Fruit fly (Drosophila melanogaster) whole organism, prepupa: ENCODE data around the gene Lst8.

Source experiments
- Blimp-1 ChIP-seq: fragments of 200-800 bp; sonication (Bioruptor generic); optimal IDR thresholded peaks from 3 replicates; lab custom pipeline; 2017; ENCODE audit warnings: missing biosample characterization, missing genetic modification characterization, mild to moderate bottlenecking, moderate library complexity, missing genetic modification reagents
- CG10631 ChIP-seq: fragments of 200-800 bp; sonication (Bioruptor generic); optimal IDR thresholded peaks from 2 replicates; lab custom pipeline; 2016; ENCODE audit warnings: missing biosample characterization, missing genetic modification characterization
- CG11762 ChIP-seq: fragments of 200-800 bp; sonication (Bioruptor generic); optimal IDR thresholded peaks from 3 replicates; lab custom pipeline; 2016; ENCODE audit warnings: missing biosample characterization, missing genetic modification characterization; ENCODE audit not compliant: insufficient read depth
- CG11902 ChIP-seq: fragments of 200-800 bp; sonication (Bioruptor generic); optimal IDR thresholded peaks from 3 replicates; lab custom pipeline; 2016; ENCODE audit warnings: missing biosample characterization, missing genetic modification characterization
- CG15336 ChIP-seq: fragments of 200-800 bp; sonication (Bioruptor generic); IDR thresholded peaks from 2 replicates; pipeline ENCODE4 v1.3.6; 2022; ENCODE audit warnings: missing biosample characterization, missing genetic modification characterization
- CG1621 ChIP-seq: fragments of 200-800 bp; sonication (Bioruptor generic); optimal IDR thresholded peaks from 3 replicates; lab custom pipeline; 2018; ENCODE audit warnings: missing biosample characterization, mild to moderate bottlenecking, missing genetic modification characterization
- CG16779 ChIP-seq: fragments of 200-800 bp; sonication (Bioruptor generic); optimal IDR thresholded peaks from 3 replicates; lab custom pipeline; 2017; ENCODE audit warnings: missing biosample characterization, mild to moderate bottlenecking, missing genetic modification characterization
- CG3032 ChIP-seq: fragments of 200-800 bp; optimal IDR thresholded peaks from 2 replicates; lab custom pipeline; 2019; ENCODE audit warnings: missing biosample characterization, mild to moderate bottlenecking, missing genetic modification characterization, moderate library complexity
- CG31627 ChIP-seq: fragments of 200-800 bp; sonication (Bioruptor generic); optimal IDR thresholded peaks from 3 replicates; lab custom pipeline; 2016; ENCODE audit warnings: missing biosample characterization, missing genetic modification characterization
- CG32006 ChIP-seq: fragments of 200-800 bp; sonication (Bioruptor generic); optimal IDR thresholded peaks from 3 replicates; lab custom pipeline; 2017; ENCODE audit warnings: missing biosample characterization, mild to moderate bottlenecking, missing genetic modification characterization
- CG34406 ChIP-seq: fragments of 200-800 bp; sonication (Bioruptor generic); optimal IDR thresholded peaks from 3 replicates; lab custom pipeline; 2016; ENCODE audit warnings: missing biosample characterization, missing genetic modification characterization
- CG3919 ChIP-seq: fragments of 200-800 bp; sonication (Bioruptor generic); optimal IDR thresholded peaks from 3 replicates; lab custom pipeline; 2016; ENCODE audit warnings: missing biosample characterization, missing genetic modification characterization
- CG6163 ChIP-seq: fragments of 200-800 bp; sonication (Bioruptor generic); IDR thresholded peaks from 3 replicates; pipeline ENCODE4 v1.3.6; 2022; ENCODE audit warnings: missing biosample characterization, missing genetic modification characterization
- CG6276 ChIP-seq: fragments of 200-800 bp; sonication (Bioruptor generic); optimal IDR thresholded peaks from 2 replicates; lab custom pipeline; 2017; ENCODE audit warnings: missing biosample characterization, mild to moderate bottlenecking, missing genetic modification characterization
- CG6792 ChIP-seq: fragments of 200-800 bp; sonication (Bioruptor generic); optimal IDR thresholded peaks from 3 replicates; lab custom pipeline; 2016; ENCODE audit warnings: missing biosample characterization, missing genetic modification characterization
- CG6854 ChIP-seq: fragments of 200-800 bp; sonication (Bioruptor generic); optimal IDR thresholded peaks from 2 replicates; lab custom pipeline; 2017; ENCODE audit warnings: missing biosample characterization, mild to moderate bottlenecking, missing genetic modification characterization
- CG7368 ChIP-seq: fragments of 200-800 bp; sonication (Bioruptor generic); optimal IDR thresholded peaks from 3 replicates; lab custom pipeline; 2016; ENCODE audit warnings: missing biosample characterization, missing genetic modification characterization
- CG8119 ChIP-seq: fragments of 200-800 bp; sonication (Bioruptor generic); IDR thresholded peaks from 3 replicates; pipeline ENCODE4 v1.3.6; 2022; ENCODE audit warnings: missing biosample characterization, missing genetic modification characterization
- CG8319 ChIP-seq: fragments of 200-800 bp; sonication (Bioruptor generic); optimal IDR thresholded peaks from 3 replicates; lab custom pipeline; 2016; ENCODE audit warnings: missing biosample characterization, missing genetic modification characterization
- CG8632 ChIP-seq: fragments of 200-800 bp; sonication (Bioruptor generic); optimal IDR thresholded peaks from 3 replicates; lab custom pipeline; 2016; ENCODE audit warnings: missing biosample characterization, missing genetic modification characterization
- Eip75B ChIP-seq: fragments of 200-800 bp; sonication (Bioruptor generic); optimal IDR thresholded peaks from 3 replicates; lab custom pipeline; 2016; ENCODE audit warnings: missing biosample characterization, missing genetic modification characterization
- Eip78C ChIP-seq: fragments of 200-800 bp; sonication (Bioruptor generic); peaks from one replicate; lab custom pipeline; 2016; ENCODE audit warnings: missing biosample characterization, missing genetic modification characterization
- Ets21C ChIP-seq: fragments of 200-800 bp; sonication (Bioruptor generic); optimal IDR thresholded peaks from 3 replicates; lab custom pipeline; 2016; ENCODE audit warnings: missing biosample characterization, missing genetic modification characterization
- Ets96B ChIP-seq: fragments of 200-800 bp; optimal IDR thresholded peaks from 2 replicates; lab custom pipeline; 2019; ENCODE audit warnings: missing biosample characterization, mild to moderate bottlenecking, missing genetic modification characterization, moderate library complexity
- Gug ChIP-seq: fragments of 200-800 bp; sonication (Bioruptor generic); IDR thresholded peaks from 2 replicates; pipeline ENCODE4 v1.3.6; 2022; ENCODE audit warnings: missing biosample characterization, missing genetic modification characterization
- Hr38 ChIP-seq: sonication (Bioruptor generic); optimal IDR thresholded peaks from 2 replicates; lab custom pipeline; 2016; ENCODE audit warnings: missing biosample characterization, missing genetic modification characterization
- Hr39 ChIP-seq: fragments of 200-800 bp; sonication (Bioruptor generic); optimal IDR thresholded peaks from 2 replicates; lab custom pipeline; 2016; ENCODE audit warnings: missing biosample characterization, missing genetic modification characterization
- Hr4 ChIP-seq: fragments of 200-800 bp; sonication (Bioruptor generic); optimal IDR thresholded peaks from 3 replicates; lab custom pipeline; 2016; ENCODE audit warnings: missing biosample characterization, missing genetic modification characterization
- Lpt ChIP-seq: fragments of 200-800 bp; sonication (Bioruptor generic); optimal IDR thresholded peaks from 3 replicates; lab custom pipeline; 2016; ENCODE audit warnings: missing biosample characterization, missing genetic modification characterization
- OdsH ChIP-seq: fragments of 200-800 bp; sonication (Bioruptor generic); optimal IDR thresholded peaks from 3 replicates; lab custom pipeline; 2016; ENCODE audit warnings: missing biosample characterization, missing genetic modification characterization
- Smox ChIP-seq: fragments of 200-800 bp; sonication (Bioruptor generic); optimal IDR thresholded peaks from 3 replicates; lab custom pipeline; 2016; ENCODE audit warnings: missing biosample characterization, missing genetic modification characterization
- Sox102F ChIP-seq: fragments of 200-800 bp; sonication (Bioruptor generic); optimal IDR thresholded peaks from 2 replicates; lab custom pipeline; 2016; ENCODE audit warnings: missing biosample characterization, mild to moderate bottlenecking, missing genetic modification characterization
- Sox14 ChIP-seq: fragments of 200-800 bp; sonication (Bioruptor generic); optimal IDR thresholded peaks from 3 replicates; lab custom pipeline; 2016; ENCODE audit warnings: missing biosample characterization, missing genetic modification characterization
- achi ChIP-seq: fragments of 200-800 bp; sonication (Bioruptor generic); optimal IDR thresholded peaks from 3 replicates; lab custom pipeline; 2016; ENCODE audit warnings: missing biosample characterization, missing genetic modification characterization
- acj6 ChIP-seq: fragments of 200-800 bp; sonication (Bioruptor generic); optimal IDR thresholded peaks from 3 replicates; lab custom pipeline; 2016; ENCODE audit warnings: missing biosample characterization, missing genetic modification characterization
- cyc ChIP-seq: fragments of 200-800 bp; sonication (Bioruptor generic); optimal IDR thresholded peaks from 3 replicates; lab custom pipeline; 2016; ENCODE audit warnings: missing biosample characterization, missing genetic modification characterization
- dsx ChIP-seq: fragments of 200-800 bp; optimal IDR thresholded peaks from 3 replicates; lab custom pipeline; 2019; ENCODE audit warnings: missing biosample characterization, mild to moderate bottlenecking, missing genetic modification characterization, moderate library complexity; ENCODE audit not compliant: poor library complexity, severe bottlenecking
- eg ChIP-seq: fragments of 200-800 bp; sonication (Bioruptor generic); IDR thresholded peaks from 3 replicates; pipeline ENCODE4 v1.3.6; 2022; ENCODE audit warnings: missing biosample characterization, missing genetic modification characterization
- esn ChIP-seq: fragments of 200-800 bp; sonication (Bioruptor generic); optimal IDR thresholded peaks from 2 replicates; lab custom pipeline; 2016; ENCODE audit warnings: missing biosample characterization, mild to moderate bottlenecking, missing genetic modification characterization, moderate library complexity
- fd59A ChIP-seq: fragments of 200-800 bp; sonication (Bioruptor generic); optimal IDR thresholded peaks from 2 replicates; lab custom pipeline; 2017; ENCODE audit warnings: missing biosample characterization, mild to moderate bottlenecking, missing genetic modification characterization, missing genetic modification reagents
- fd85E ChIP-seq: fragments of 200-800 bp; sonication (Bioruptor generic); optimal IDR thresholded peaks from 3 replicates; lab custom pipeline; 2016; ENCODE audit warnings: missing biosample characterization, missing genetic modification characterization
- fkh ChIP-seq: fragments of 200-800 bp; sonication (Bioruptor generic); optimal IDR thresholded peaks from 3 replicates; lab custom pipeline; 2017; ENCODE audit warnings: missing biosample characterization, mild to moderate bottlenecking, missing genetic modification characterization, moderate library complexity
- lz ChIP-seq: fragments of 200-800 bp; sonication (Bioruptor generic); optimal IDR thresholded peaks from 3 replicates; lab custom pipeline; 2016; ENCODE audit warnings: missing biosample characterization, missing genetic modification characterization
- net ChIP-seq: fragments of 200-800 bp; sonication (Bioruptor generic); optimal IDR thresholded peaks from 3 replicates; lab custom pipeline; 2016; ENCODE audit warnings: missing biosample characterization, missing genetic modification characterization
- pdm3 ChIP-seq: fragments of 200-800 bp; sonication (Bioruptor generic); optimal IDR thresholded peaks from 3 replicates; lab custom pipeline; 2016; ENCODE audit warnings: missing biosample characterization, missing genetic modification characterization
- salr ChIP-seq, 2 experiments: fragments of 200-800 bp; sonication (Bioruptor generic); optimal IDR thresholded peaks; 3 replicates each; lab custom pipeline; 2016 to 2018; ENCODE audit warnings: missing biosample characterization in 2 of 2, missing genetic modification characterization in 2 of 2, mild to moderate bottlenecking in 1 of 2
- svp ChIP-seq: fragments of 200-800 bp; sonication (Bioruptor generic); peaks from one replicate; lab custom pipeline; 2016; ENCODE audit warnings: missing biosample characterization, missing genetic modification characterization
- topi ChIP-seq: fragments of 200-800 bp; sonication (Bioruptor generic); optimal IDR thresholded peaks from 3 replicates; lab custom pipeline; 2016; ENCODE audit warnings: missing biosample characterization, missing genetic modification characterization
- vri ChIP-seq: fragments of 200-800 bp; sonication (Bioruptor generic); optimal IDR thresholded peaks from 3 replicates; lab custom pipeline; 2016; ENCODE audit warnings: missing biosample characterization, mild to moderate bottlenecking, missing genetic modification characterization

Gene Lst8

dm6 chrX:9653242-9653641 lies 47.5 kb upstream of the Lst8 start (continued):
- TF ChIP-seq Lpt (GFP tag; lab: Kevin White, UChicago) (no peak), CG11762 (GFP tag; lab: Kevin White, UChicago) (no peak), achi (peak; percentile 30), dsx (no peak), CG11902 (GFP tag; lab: Kevin White, UChicago) (no peak), fd85E (GFP tag; lab: Kevin White, UChicago) (no peak), esn (GFP tag; lab: Kevin White, UChicago) (no peak), Blimp-1 (GFP tag; lab: Kevin White, UChicago) (no peak), Smox (no peak), fkh (GFP tag; lab: Kevin White, UChicago) (no peak), CG16779 (tag; lab: Kevin White, UChicago) (no peak), salr (GFP tag; optimal IDR thresholded peaks at IDR 0.05; lab: Kevin White, UChicago) (no peak), Hr4 (GFP tag; lab: Kevin White, UChicago) (peak; percentile 66), Eip78C (no peak), CG32006 (GFP tag; lab: Kevin White, UChicago) (peak; percentile 53), CG6854 (GFP tag; lab: Kevin White, UChicago) (no peak)

- TF ChIP-seq Hr4 (GFP tag; lab: Kevin White, UChicago) (peak; percentile 24), CG34406 (GFP tag; lab: Kevin White, UChicago) (peak; percentile 39), CG1621 (tag; lab: Kevin White, UChicago) (peak; percentile 32), Lpt (GFP tag; lab: Kevin White, UChicago) (no peak), CG3919 (GFP tag; lab: Kevin White, UChicago) (peak; percentile 49), Blimp-1 (GFP tag; lab: Kevin White, UChicago) (no peak), CG6792 (peak; percentile 21), Eip78C (peak; percentile 71), fd85E (GFP tag; lab: Kevin White, UChicago) (no peak), Gug (GFP tag; lab: Robert Waterston, UW) (no peak), svp (GFP tag; lab: Kevin White, UChicago) (peak; percentile 76), Hr39 (GFP tag; lab: Kevin White, UChicago) (no peak), CG31627 (peak; percentile 27), Sox14 (no peak), eg (GFP tag; lab: Robert Waterston, UW) (peak; percentile 54; the same call in 1 of the 3 replicates), CG32006 (GFP tag; lab: Kevin White, UChicago) (peak; percentile 58), CG6163 (GFP tag; lab: Robert Waterston, UW) (peak; percentile 68), CG6276 (GFP tag; lab: Kevin White, UChicago) (peak; percentile 29), CG8632 (GFP tag; lab: Kevin White, UChicago) (peak; percentile 3), Eip75B (no peak), CG10631 (GFP tag; lab: Kevin White, UChicago) (no peak), topi (peak; percentile 1), Ets96B (peak; percentile 33), CG11902 (GFP tag; lab: Kevin White, UChicago) (peak; percentile 11), acj6 (peak; percentile 49), CG15336 (GFP tag; lab: Robert Waterston, UW) (peak; percentile 18; the same call in 1 of the 2 replicates), Hr38 (GFP tag; lab: Kevin White, UChicago) (no peak), CG7368 (GFP tag; lab: Kevin White, UChicago) (no peak), CG8319 (no peak), CG6854 (GFP tag; lab: Kevin White, UChicago) (no peak), net (GFP tag; lab: Kevin White, UChicago) (peak; percentile 41), achi (peak; percentile 23), fd59A (GFP tag; lab: Kevin White, UChicago) (peak; percentile 40), OdsH (GFP tag; lab: Kevin White, UChicago) (peak; percentile 45), CG8119 (GFP tag; lab: Robert Waterston, UW) (no peak), lz (GFP tag; lab: Kevin White, UChicago) (peak; percentile 2), cyc (GFP tag; lab: Kevin White, UChicago) (peak; percentile 10), CG16779 (tag; lab: Kevin White, UChicago) (no peak), vri (GFP tag; lab: Kevin White, UChicago) (no peak), Ets21C (GFP tag; lab: Kevin White, UChicago) (no peak), CG11762 (GFP tag; lab: Kevin White, UChicago) (no peak), salr (GFP tag; optimal IDR thresholded peaks at IDR 0.05; lab: Kevin White, UChicago) (no peak), esn (GFP tag; lab: Kevin White, UChicago) (peak; percentile 25), CG3032 (tag; lab: Kevin White, UChicago) (peak; percentile 34), pdm3 (peak; percentile 44), Sox102F (GFP tag; lab: Kevin White, UChicago) (peak; percentile 8)
These were observed 46.2 kb upstream of the Lst8 start for dm6 chrX:9652006-9652405.
